Worm (Caenorhabditis elegans): ENCODE results near the gene asp-7.

The asp-7 gene

ce11 chrV:3005964-3006363 lies 22.1 kb upstream of the asp-7 start, which contains the start of gene srw-112:
TSS of gene srw-112 (minus strand) at chrV:3006064.
- TF ChIP-seq flt-1 (GFP tag; IDR thresholded peaks at IDR 0.05) (no peak), ref-1 (GFP tag; conservative IDR thresholded peaks at IDR 0.05) (no peak), tab-1 (GFP tag; IDR thresholded peaks at IDR 0.05) (no peak), cog-1 (tag; optimal IDR thresholded peaks at IDR 0.05) (no peak), klf-2 (GFP tag; conservative IDR thresholded peaks at IDR 0.05) (no peak), ztf-29 (GFP tag; IDR thresholded peaks at IDR 0.05) (no peak), ztf-23 (GFP tag; IDR thresholded peaks at IDR 0.05) (no peak), med-1 (GFP tag; optimal IDR thresholded peaks at IDR 0.05; ENCODE audit: insufficient read depth) (no peak), T22C8.4 (GFP tag; IDR thresholded peaks at IDR 0.05) (no peak)

- TF ChIP-seq ref-1 (GFP tag; conservative IDR thresholded peaks at IDR 0.05) = no peak
- TF ChIP-seq T22C8.4 (GFP tag; IDR thresholded peaks at IDR 0.05) = no peak
- TF ChIP-seq tab-1 (GFP tag; IDR thresholded peaks at IDR 0.05) = no peak
Observed at ce11 chrV:3010468-3010867, 17.6 kb upstream of the asp-7 start, which contains the start of gene srw-136. TSS of gene srw-136 (minus strand) at chrV:3010568.

ce11 chrV:3011394-3011793 lies 16.7 kb upstream of the asp-7 start, which contains the start of gene srw-135:
TSS of gene srw-135 (minus strand) at chrV:3011494.
- no peak for TF ChIP-seq cog-1 (tag; optimal IDR thresholded peaks at IDR 0.05)
- no peak for TF ChIP-seq tab-1 (GFP tag; IDR thresholded peaks at IDR 0.05)
- TF ChIP-seq ztf-29 (GFP tag; IDR thresholded peaks at IDR 0.05) = no peak

- TF ChIP-seq med-1 (GFP tag; optimal IDR thresholded peaks at IDR 0.05; ENCODE audit: insufficient read depth) (no peak), klf-2 (GFP tag; conservative IDR thresholded peaks at IDR 0.05) (no peak), T22C8.4 (GFP tag; IDR thresholded peaks at IDR 0.05) (no peak), flt-1 (GFP tag; IDR thresholded peaks at IDR 0.05) (no peak), ztf-23 (GFP tag; IDR thresholded peaks at IDR 0.05) (no peak), ztf-29 (GFP tag; IDR thresholded peaks at IDR 0.05) (no peak), ref-1 (GFP tag; conservative IDR thresholded peaks at IDR 0.05) (no peak), tab-1 (GFP tag; IDR thresholded peaks at IDR 0.05) (no peak), cog-1 (tag; optimal IDR thresholded peaks at IDR 0.05) (no peak)
Observed at ce11 chrV:3014185-3014584, 13.9 kb upstream of the asp-7 start, which contains the start of gene K12D9.1. TSS of gene K12D9.1 (plus strand) at chrV:3014485.

- TF ChIP-seq flt-1 (GFP tag; IDR thresholded peaks at IDR 0.05) (no peak), cog-1 (tag; optimal IDR thresholded peaks at IDR 0.05) (no peak), ref-1 (GFP tag; conservative IDR thresholded peaks at IDR 0.05) (no peak), ztf-23 (GFP tag; IDR thresholded peaks at IDR 0.05) (no peak), med-1 (GFP tag; optimal IDR thresholded peaks at IDR 0.05; ENCODE audit: insufficient read depth) (no peak), klf-2 (GFP tag; conservative IDR thresholded peaks at IDR 0.05) (no peak), T22C8.4 (GFP tag; IDR thresholded peaks at IDR 0.05) (no peak), ztf-29 (GFP tag; IDR thresholded peaks at IDR 0.05) (no peak), tab-1 (GFP tag; IDR thresholded peaks at IDR 0.05) (no peak)
Observed at ce11 chrV:3017930-3018329, 10.2 kb upstream of the asp-7 start.

ce11 chrV:3021306-3021705 lies 6.8 kb upstream of the asp-7 start, which contains the start of gene irld-12:
TSS of gene irld-12 (minus strand) at chrV:3021406.
- TF ChIP-seq T22C8.4 (GFP tag; IDR thresholded peaks at IDR 0.05) = no peak
- no peak for TF ChIP-seq med-1 (GFP tag; optimal IDR thresholded peaks at IDR 0.05; ENCODE audit: insufficient read depth)
- no peak for TF ChIP-seq flt-1 (GFP tag; IDR thresholded peaks at IDR 0.05)
- no peak for TF ChIP-seq ztf-29 (GFP tag; IDR thresholded peaks at IDR 0.05)
- TF ChIP-seq ref-1 (GFP tag; conservative IDR thresholded peaks at IDR 0.05) = no peak
- TF ChIP-seq ztf-23 (GFP tag; IDR thresholded peaks at IDR 0.05) = no peak
- TF ChIP-seq cog-1 (tag; optimal IDR thresholded peaks at IDR 0.05) = no peak
- no peak for TF ChIP-seq tab-1 (GFP tag; IDR thresholded peaks at IDR 0.05)
- TF ChIP-seq klf-2 (GFP tag; conservative IDR thresholded peaks at IDR 0.05) = no peak

ce11 chrV:3024274-3024673 lies 3.8 kb upstream of the asp-7 start, which contains the start of gene asp-8:
TSS of gene asp-8 (plus strand) at chrV:3024549.
- TF ChIP-seq ztf-23 (GFP tag; IDR thresholded peaks at IDR 0.05) (no peak), cog-1 (tag; optimal IDR thresholded peaks at IDR 0.05) (no peak), tab-1 (GFP tag; IDR thresholded peaks at IDR 0.05) (no peak), ref-1 (GFP tag; conservative IDR thresholded peaks at IDR 0.05) (no peak), klf-2 (GFP tag; conservative IDR thresholded peaks at IDR 0.05) (no peak), T22C8.4 (GFP tag; IDR thresholded peaks at IDR 0.05) (no peak), flt-1 (GFP tag; IDR thresholded peaks at IDR 0.05) (no peak), med-1 (GFP tag; optimal IDR thresholded peaks at IDR 0.05; ENCODE audit: insufficient read depth) (no peak), ztf-29 (GFP tag; IDR thresholded peaks at IDR 0.05) (no peak)

- TF ChIP-seq ztf-29 (GFP tag; IDR thresholded peaks at IDR 0.05) = no peak
- no peak for TF ChIP-seq klf-2 (GFP tag; conservative IDR thresholded peaks at IDR 0.05)
- TF ChIP-seq ref-1 (GFP tag; conservative IDR thresholded peaks at IDR 0.05) = no peak
- no peak for TF ChIP-seq tab-1 (GFP tag; IDR thresholded peaks at IDR 0.05)
- no peak for TF ChIP-seq ztf-23 (GFP tag; IDR thresholded peaks at IDR 0.05)
- TF ChIP-seq med-1 (GFP tag; optimal IDR thresholded peaks at IDR 0.05; ENCODE audit: insufficient read depth) = no peak
- TF ChIP-seq flt-1 (GFP tag; IDR thresholded peaks at IDR 0.05) = no peak
- TF ChIP-seq cog-1 (tag; optimal IDR thresholded peaks at IDR 0.05) = no peak
- TF ChIP-seq T22C8.4 (GFP tag; IDR thresholded peaks at IDR 0.05) = no peak
Observed at ce11 chrV:3032343-3032742, 4.3 kb downstream of the asp-7 start, which contains the start of gene irld-38. TSS of gene irld-38 (minus strand) at chrV:3032443.

- TF ChIP-seq klf-2 (GFP tag; conservative IDR thresholded peaks at IDR 0.05) = no peak
- no peak for TF ChIP-seq tab-1 (GFP tag; IDR thresholded peaks at IDR 0.05)
- no peak for TF ChIP-seq med-1 (GFP tag; optimal IDR thresholded peaks at IDR 0.05; ENCODE audit: insufficient read depth)
- TF ChIP-seq cog-1 (tag; optimal IDR thresholded peaks at IDR 0.05) = no peak
- no peak for TF ChIP-seq flt-1 (GFP tag; IDR thresholded peaks at IDR 0.05)
- TF ChIP-seq ztf-23 (GFP tag; IDR thresholded peaks at IDR 0.05) = no peak
- TF ChIP-seq T22C8.4 (GFP tag; IDR thresholded peaks at IDR 0.05) = no peak
- no peak for TF ChIP-seq ref-1 (GFP tag; conservative IDR thresholded peaks at IDR 0.05)
- no peak for TF ChIP-seq ztf-29 (GFP tag; IDR thresholded peaks at IDR 0.05)
Observed at ce11 chrV:3034236-3034635, 6.2 kb downstream of the asp-7 start, which contains the start of gene srw-8. TSS of gene srw-8 (minus strand) at chrV:3034336.

- TF ChIP-seq T22C8.4 (GFP tag; IDR thresholded peaks at IDR 0.05) (no peak), med-1 (GFP tag; optimal IDR thresholded peaks at IDR 0.05; ENCODE audit: insufficient read depth) (no peak), ztf-23 (GFP tag; IDR thresholded peaks at IDR 0.05) (no peak), cog-1 (tag; optimal IDR thresholded peaks at IDR 0.05) (no peak), ref-1 (GFP tag; conservative IDR thresholded peaks at IDR 0.05) (no peak), klf-2 (GFP tag; conservative IDR thresholded peaks at IDR 0.05) (no peak)
Observed at ce11 chrV:3038058-3038457, 10.0 kb downstream of the asp-7 start.

Data from whole organism, midembryonic.